Fruit fly (Drosophila melanogaster): Measurements from ENCODE around the gene CG12496.
A peak's percentile ranks its signal among the peaks of the same experiment; 100 is the strongest.

The CG12496 gene

dm6 chrX:2396204-2396882 lies 14.4 kb downstream of the CG12496 start (continued):
- TF ChIP-seq Spps (tag; optimal IDR thresholded peaks at IDR 0.05) = peak; percentile 36
- TF ChIP-seq CG7556 (GFP tag; optimal IDR thresholded peaks at IDR 0.05) = peak; percentile 59
- TF ChIP-seq CG9437 (GFP tag; optimal IDR thresholded peaks at IDR 0.05) = peak; percentile 14
- TF ChIP-seq CG3995 (GFP tag; optimal IDR thresholded peaks at IDR 0.05) = no peak
- TF ChIP-seq da (GFP tag; optimal IDR thresholded peaks at IDR 0.05) = no peak
- TF ChIP-seq inv (GFP tag; IDR thresholded peaks at IDR 0.05; ENCODE audit: partially characterized antibody) = no peak
- no peak for TF ChIP-seq nerfin-2 (GFP tag; IDR thresholded peaks at IDR 0.05; ENCODE audit: partially characterized antibody)
- peak; percentile 43 for TF ChIP-seq CG17385 (GFP tag; optimal IDR thresholded peaks at IDR 0.05)
- TF ChIP-seq CG10543 (GFP tag; optimal IDR thresholded peaks at IDR 0.05) = no peak
- peak; percentile 59 for TF ChIP-seq CG17359 (tag; optimal IDR thresholded peaks at IDR 0.05)
- TF ChIP-seq Hsf (GFP tag; optimal IDR thresholded peaks at IDR 0.05) = peak; percentile 40
- no peak for TF ChIP-seq Kr (GFP tag; optimal IDR thresholded peaks at IDR 0.05)
- peak; percentile 70 for TF ChIP-seq gt (GFP tag; IDR thresholded peaks at IDR 0.05)
- peak; percentile 41; the same call in 1 of the 3 replicates for TF ChIP-seq dysf (GFP tag; IDR thresholded peaks at IDR 0.05)
- peak; percentile 58 for TF ChIP-seq CG33557 (GFP tag; optimal IDR thresholded peaks at IDR 0.05)
- no peak for TF ChIP-seq CG2199 (GFP tag; IDR thresholded peaks at IDR 0.05)
- no peak for TF ChIP-seq CG13123 (GFP tag; optimal IDR thresholded peaks at IDR 0.05)
- TF ChIP-seq Nf-YA (GFP tag; IDR thresholded peaks at IDR 0.05) = no peak
- no peak for TF ChIP-seq Ravus (GFP tag; IDR thresholded peaks at IDR 0.05)
- peak in 1 of 2 experiments; percentile 42 for TF ChIP-seq Eip74EF (GFP tag; optimal IDR thresholded peaks at IDR 0.05)
- no peak for TF ChIP-seq p53 (GFP tag; optimal IDR thresholded peaks at IDR 0.05)
- TF ChIP-seq CG32772 (GFP tag; IDR thresholded peaks at IDR 0.05) = peak; percentile 38; the same call in 1 of the 2 replicates
- no peak for TF ChIP-seq CG17802 (tag; optimal IDR thresholded peaks at IDR 0.05)
- peak in 1 of 2 experiments; percentile 73 for TF ChIP-seq bsh (GFP tag; optimal IDR thresholded peaks at IDR 0.05)
- TF ChIP-seq GATAe (GFP tag; conservative IDR thresholded peaks at IDR 0.05) = no peak
- peak; percentile 77 for TF ChIP-seq nmo (GFP tag; optimal IDR thresholded peaks at IDR 0.05)
- TF ChIP-seq CG17829 (tag; optimal IDR thresholded peaks at IDR 0.05) = peak; percentile 60
- peak; percentile 4 for TF ChIP-seq BtbVII (GFP tag; optimal IDR thresholded peaks at IDR 0.05)
- TF ChIP-seq CG12219 (GFP tag; optimal IDR thresholded peaks at IDR 0.05) = peak; percentile 29
- peak; percentile 29 for TF ChIP-seq tin (GFP tag; optimal IDR thresholded peaks at IDR 0.05)
- TF ChIP-seq tll (GFP tag; optimal IDR thresholded peaks at IDR 0.05) = no peak
- no peak for TF ChIP-seq Rx (GFP tag; IDR thresholded peaks at IDR 0.05)
- peak; percentile 25 for TF ChIP-seq oc (tag; optimal IDR thresholded peaks at IDR 0.05)
- TF ChIP-seq Ada2b (GFP tag; IDR thresholded peaks at IDR 0.05) = 0 out of 2 replicates have a peak, but pooled peaks have one; percentile 22
- TF ChIP-seq CG9876 (GFP tag; optimal IDR thresholded peaks at IDR 0.05) = no peak
- TF ChIP-seq Hr51 (GFP tag; optimal IDR thresholded peaks at IDR 0.05) = peak in 1 of 2 experiments; percentile 62
- TF ChIP-seq CG13775 (GFP tag; optimal IDR thresholded peaks at IDR 0.05) = peak; percentile 37
- no peak for TF ChIP-seq CG32767 (GFP tag; IDR thresholded peaks at IDR 0.05)
- TF ChIP-seq CG13624 (GFP tag; optimal IDR thresholded peaks at IDR 0.05) = no peak
- TF ChIP-seq bbx (GFP tag; IDR thresholded peaks at IDR 0.05; ENCODE audit: partially characterized antibody) = no peak
- peak; percentile 9 for TF ChIP-seq CG30431 (GFP tag; optimal IDR thresholded peaks at IDR 0.05)

All from whole organism, embryonic.